Worm (Caenorhabditis elegans) whole organism, late embryonic: ENCODE data around the gene pyp-1.

Experiments used
- C08G9.2 ChIP-seq: sonication (generic microtip); optimal IDR thresholded peaks from 2 replicates; lab custom pipeline; 2016; ENCODE audit warnings: mild to moderate bottlenecking, missing genetic modification characterization, moderate library complexity, missing compliant biosample characterization
- C38D4.7 ChIP-seq: fragments of 200-800 bp; sonication (Bioruptor generic); optimal IDR thresholded peaks from 2 replicates; lab custom pipeline; 2018; ENCODE audit warnings: mild to moderate bottlenecking, missing genetic modification characterization, moderate library complexity, missing compliant biosample characterization
- F13H6.1 ChIP-seq: sonication (generic microtip); optimal IDR thresholded peaks from 2 replicates; lab custom pipeline; 2016; ENCODE audit warnings: missing genetic modification characterization, missing compliant biosample characterization
- K02D7.2 ChIP-seq: sonication (generic microtip); optimal IDR thresholded peaks from 2 replicates; lab custom pipeline; 2017; ENCODE audit warnings: mild to moderate bottlenecking, missing genetic modification characterization, missing compliant biosample characterization
- K09A11.1 ChIP-seq: sonication (generic microtip); optimal IDR thresholded peaks from 2 replicates; lab custom pipeline; 2017; ENCODE audit warnings: antibody characterized with exemption, mild to moderate bottlenecking, missing genetic modification characterization, missing compliant biosample characterization; ENCODE audit not compliant: insufficient read depth
- ahr-1 ChIP-seq: sonication (generic microtip); optimal IDR thresholded peaks from 2 replicates; lab custom pipeline; 2016; ENCODE audit warnings: missing genetic modification characterization, missing compliant biosample characterization
- ama-1 ChIP-seq: fragments of 150-350 bp; optimal IDR thresholded peaks from 2 replicates; lab custom pipeline; 2014
- ceh-14 ChIP-seq: sonication (generic microtip); optimal IDR thresholded peaks from 2 replicates; lab custom pipeline; 2016; ENCODE audit warnings: missing genotype, missing genetic modification characterization, missing compliant biosample characterization
- ceh-19 ChIP-seq: fragments of 200-800 bp; sonication (Bioruptor generic); optimal IDR thresholded peaks from 2 replicates; lab custom pipeline; 2018; ENCODE audit warnings: mild to moderate bottlenecking, missing genetic modification characterization, missing compliant biosample characterization
- ceh-31 ChIP-seq: sonication (generic microtip); optimal IDR thresholded peaks from 2 replicates; lab custom pipeline; 2016; ENCODE audit warnings: missing genetic modification characterization, missing compliant biosample characterization
- ceh-48 ChIP-seq: sonication (generic microtip); optimal IDR thresholded peaks from 2 replicates; lab custom pipeline; 2016; ENCODE audit warnings: missing genetic modification characterization, inconsistent platforms, missing compliant biosample characterization
- che-1 ChIP-seq: sonication (generic microtip); optimal IDR thresholded peaks from 2 replicates; lab custom pipeline; 2016; ENCODE audit warnings: mild to moderate bottlenecking, missing genetic modification characterization, missing compliant biosample characterization
- dmd-4 ChIP-seq: sonication (generic microtip); optimal IDR thresholded peaks from 2 replicates; lab custom pipeline; 2016; ENCODE audit warnings: borderline replicate concordance, missing genetic modification characterization, missing compliant biosample characterization
- dve-1 ChIP-seq: sonication (generic microtip); optimal IDR thresholded peaks from 2 replicates; lab custom pipeline; 2017; ENCODE audit warnings: antibody characterized with exemption, mild to moderate bottlenecking, missing genetic modification characterization, missing compliant biosample characterization
- elt-2 ChIP-seq: sonication (generic microtip); optimal IDR thresholded peaks from 2 replicates; lab custom pipeline; 2016; ENCODE audit warnings: missing genetic modification reagents, missing genetic modification characterization, missing compliant biosample characterization
- elt-4 ChIP-seq: sonication (generic microtip); optimal IDR thresholded peaks from 2 replicates; lab custom pipeline; 2016; ENCODE audit warnings: missing genetic modification characterization, missing compliant biosample characterization
- ets-4 ChIP-seq: sonication (generic microtip); optimal IDR thresholded peaks from 2 replicates; lab custom pipeline; 2016; ENCODE audit warnings: missing genetic modification characterization, missing compliant biosample characterization
- eyg-1 ChIP-seq: sonication (generic microtip); optimal IDR thresholded peaks from 2 replicates; lab custom pipeline; 2016; ENCODE audit warnings: missing genotype, missing genetic modification characterization, missing compliant biosample characterization
- gmeb-2 ChIP-seq: sonication (generic microtip); optimal IDR thresholded peaks from 2 replicates; lab custom pipeline; 2016; ENCODE audit warnings: missing genetic modification characterization, inconsistent platforms, missing compliant biosample characterization
- hlh-13 ChIP-seq: fragments of 200-800 bp; sonication (Bioruptor generic); optimal IDR thresholded peaks from 2 replicates; lab custom pipeline; 2018; ENCODE audit warnings: mild to moderate bottlenecking, missing genetic modification characterization, missing compliant biosample characterization
- hlh-6 ChIP-seq: sonication (generic microtip); optimal IDR thresholded peaks from 2 replicates; lab custom pipeline; 2016; ENCODE audit warnings: missing genotype, missing genetic modification characterization, missing compliant biosample characterization
- hlh-8 ChIP-seq: sonication (generic microtip); optimal IDR thresholded peaks from 2 replicates; lab custom pipeline; 2016; ENCODE audit warnings: missing genotype, missing genetic modification characterization, missing compliant biosample characterization
- lim-6 ChIP-seq: sonication (generic microtip); optimal IDR thresholded peaks from 2 replicates; lab custom pipeline; 2016; ENCODE audit warnings: missing genetic modification characterization, missing compliant biosample characterization
- mec-3 ChIP-seq: sonication (generic microtip); optimal IDR thresholded peaks from 2 replicates; lab custom pipeline; 2016; ENCODE audit warnings: borderline replicate concordance, missing genetic modification characterization, missing compliant biosample characterization
- nfya-1 ChIP-seq: sonication (generic microtip); optimal IDR thresholded peaks from 2 replicates; lab custom pipeline; 2017; ENCODE audit warnings: missing genetic modification characterization, mild to moderate bottlenecking, missing compliant biosample characterization, antibody characterized with exemption, moderate library complexity
- nhr-11 ChIP-seq: fragments of 150-350 bp; optimal IDR thresholded peaks from 2 replicates; lab custom pipeline; 2014; ENCODE audit warnings: missing biosample characterization, missing genetic modification characterization
- odd-2 ChIP-seq: sonication (generic microtip); optimal IDR thresholded peaks from 2 replicates; lab custom pipeline; 2017; ENCODE audit warnings: antibody characterized with exemption, mild to moderate bottlenecking, missing genetic modification characterization, missing compliant biosample characterization
- pat-9 ChIP-seq: fragments of 200-800 bp; sonication (Bioruptor generic); optimal IDR thresholded peaks from 2 replicates; lab custom pipeline; 2018; ENCODE audit warnings: mild to moderate bottlenecking, missing genetic modification characterization, moderate library complexity, missing compliant biosample characterization
- pax-1 ChIP-seq: fragments of 150-350 bp; optimal IDR thresholded peaks from 2 replicates; lab custom pipeline; 2014; ENCODE audit warnings: missing biosample characterization, missing genetic modification characterization
- pha-4 ChIP-seq: fragments of 150-350 bp; optimal IDR thresholded peaks from 2 replicates; lab custom pipeline; 2018; ENCODE audit warnings: missing biosample characterization, missing genetic modification reagents, missing genetic modification characterization
- pqm-1 ChIP-seq: sonication (generic microtip); optimal IDR thresholded peaks from 2 replicates; lab custom pipeline; 2016; ENCODE audit warnings: missing genetic modification characterization, missing compliant biosample characterization
- pros-1 ChIP-seq: fragments of 150-350 bp; optimal IDR thresholded peaks from 2 replicates; lab custom pipeline; 2014; ENCODE audit warnings: missing biosample characterization, missing genetic modification reagents, missing genetic modification characterization
- ref-2 ChIP-seq: sonication (generic microtip); optimal IDR thresholded peaks from 2 replicates; lab custom pipeline; 2016; ENCODE audit warnings: missing genetic modification characterization, missing compliant biosample characterization
- rnt-1 ChIP-seq: sonication (generic microtip); optimal IDR thresholded peaks from 2 replicates; lab custom pipeline; 2016; ENCODE audit warnings: missing genetic modification characterization, missing compliant biosample characterization
- sdc-2 ChIP-seq: sonication (generic microtip); optimal IDR thresholded peaks from 2 replicates; lab custom pipeline; 2016; ENCODE audit warnings: missing genotype, missing genetic modification characterization, missing compliant biosample characterization
- tbx-7 ChIP-seq: sonication (generic microtip); optimal IDR thresholded peaks from 2 replicates; lab custom pipeline; 2016; ENCODE audit warnings: missing genotype, missing genetic modification characterization, missing compliant biosample characterization
- unc-42 ChIP-seq: sonication (generic microtip); optimal IDR thresholded peaks from 2 replicates; lab custom pipeline; 2016; ENCODE audit warnings: missing genotype, missing genetic modification characterization, missing compliant biosample characterization
- unc-86 ChIP-seq: sonication (generic microtip); optimal IDR thresholded peaks from 2 replicates; lab custom pipeline; 2016; ENCODE audit warnings: missing genetic modification characterization, missing compliant biosample characterization
- zip-5 ChIP-seq: sonication (generic microtip); optimal IDR thresholded peaks from 2 replicates; lab custom pipeline; 2016; ENCODE audit warnings: missing genetic modification characterization, missing compliant biosample characterization

The pyp-1 gene

DNA sequence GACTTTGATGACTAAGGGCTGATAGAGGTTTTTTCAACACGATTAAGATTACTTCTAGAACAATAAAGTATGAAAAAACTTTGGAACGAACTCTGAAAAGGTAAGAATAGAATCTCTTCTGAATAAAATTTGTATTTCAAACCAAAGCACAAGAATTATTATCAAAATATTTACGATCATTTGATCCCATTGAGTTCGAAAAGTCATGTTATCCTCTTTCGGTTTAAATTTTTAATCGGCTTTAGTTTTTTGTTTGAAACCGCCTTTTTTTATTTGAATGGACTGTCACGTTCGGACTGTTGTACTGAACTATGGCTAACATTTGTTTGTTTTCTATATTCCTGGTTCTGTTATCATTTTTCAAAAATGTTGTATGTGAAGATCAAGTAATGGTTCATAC, 24.3 kb downstream of the pyp-1 start, which contains the start of gene C47E12.9:
Gene C47E12.9 (plus strand): TSS at position 301 of the 400 bp plus-strand sequence.
- no peak for TF ChIP-seq ceh-31
- TF ChIP-seq pha-4 (tag; lab: Kevin White, UChicago): no peak
- no peak for TF ChIP-seq ama-1 (lab: Kevin White, UChicago)
- TF ChIP-seq eyg-1 (tag; lab: Kevin White, UChicago): no peak
- no peak for TF ChIP-seq dve-1 (tag; lab: Kevin White, UChicago)
- no peak for TF ChIP-seq C08G9.2 (tag; lab: Kevin White, UChicago)
- TF ChIP-seq ceh-48 (tag; lab: Kevin White, UChicago): no peak
- no peak for TF ChIP-seq lim-6 (tag; lab: Kevin White, UChicago)
- no peak for TF ChIP-seq nhr-11 (tag; lab: Kevin White, UChicago)
- no peak for TF ChIP-seq F13H6.1 (tag; lab: Kevin White, UChicago)
- no peak for TF ChIP-seq unc-86 (tag; lab: Kevin White, UChicago)

DNA sequence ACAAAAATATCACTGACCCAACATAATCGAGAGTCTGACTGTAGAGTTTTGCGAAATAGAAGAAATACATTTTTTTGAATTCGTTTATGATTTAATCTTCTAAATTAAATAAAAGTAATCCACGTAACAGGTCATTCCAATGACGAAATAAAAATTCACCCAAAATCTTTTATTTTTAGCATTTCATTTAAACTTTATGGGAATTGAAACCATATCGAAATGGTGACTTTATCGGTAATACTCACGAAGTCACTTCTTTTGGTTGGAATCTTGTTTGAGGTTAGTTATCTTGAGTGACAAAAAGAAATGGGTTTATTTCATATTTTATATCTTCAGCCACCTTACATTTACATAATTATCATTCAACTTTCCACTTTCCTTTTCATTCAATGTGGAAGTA, 26.1 kb downstream of the pyp-1 start, which contains the start of the genes C47E12.12 and C47E12.10:
Gene C47E12.12 (minus strand): TSS at position 101 of the 400 bp plus-strand sequence.
Gene C47E12.10 (plus strand): TSS at position 172 of the 400 bp plus-strand sequence.
- TF ChIP-seq odd-2 (tag; lab: Kevin White, UChicago): no peak
- no peak for TF ChIP-seq nhr-11 (tag; lab: Kevin White, UChicago)
- no peak for TF ChIP-seq ets-4
- no peak for TF ChIP-seq ama-1 (lab: Kevin White, UChicago)
- no peak for TF ChIP-seq unc-86 (tag; lab: Kevin White, UChicago)
- no peak for TF ChIP-seq dmd-4 (tag; lab: Kevin White, UChicago)
- TF ChIP-seq che-1 (tag; lab: Kevin White, UChicago): no peak
- no peak for TF ChIP-seq C38D4.7 (GFP tag; lab: Kevin White, UChicago)

DNA sequence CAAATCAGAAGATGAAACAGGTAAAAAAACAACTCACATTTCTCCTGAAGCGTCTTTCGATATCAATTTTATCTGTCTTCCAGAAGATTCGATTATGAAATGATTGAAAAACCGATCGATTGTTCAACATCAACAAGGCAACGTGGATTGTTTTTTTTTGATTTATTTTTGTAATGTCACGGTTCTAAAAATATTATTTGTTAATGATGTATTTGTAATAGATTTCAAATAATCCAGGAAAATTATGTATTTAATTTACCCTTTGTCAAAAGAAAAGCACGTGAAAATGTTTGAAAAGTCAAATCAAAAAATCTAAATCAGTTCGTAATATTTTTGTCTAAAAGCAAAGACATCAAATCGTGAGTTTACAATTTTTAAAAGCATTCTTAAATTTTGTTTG, 29.6 kb downstream of the pyp-1 start, which contains the start of the genes kin-5 and C47E12.11:
Gene kin-5 (minus strand): TSS at position 101 of the 400 bp plus-strand sequence.
Gene C47E12.11 (plus strand): TSS at position 320 of the 400 bp plus-strand sequence.
- no peak for TF ChIP-seq unc-42
- no peak for TF ChIP-seq lim-6 (tag; lab: Kevin White, UChicago)
- no peak for TF ChIP-seq gmeb-2 (tag; lab: Kevin White, UChicago)
- no peak for TF ChIP-seq hlh-6 (tag; lab: Kevin White, UChicago)
- TF ChIP-seq ceh-19 (GFP tag; lab: Kevin White, UChicago): no peak
- TF ChIP-seq zip-5: no peak
- no peak for TF ChIP-seq hlh-13 (GFP tag; lab: Kevin White, UChicago)
- no peak for TF ChIP-seq tbx-7 (tag; lab: Kevin White, UChicago)
- no peak for TF ChIP-seq elt-2 (tag; lab: Kevin White, UChicago)
- no peak for TF ChIP-seq che-1 (tag; lab: Kevin White, UChicago)
- TF ChIP-seq nhr-11 (tag; lab: Kevin White, UChicago): no peak
- no peak for TF ChIP-seq pros-1 (tag; lab: Kevin White, UChicago)
- no peak for TF ChIP-seq ref-2
- no peak for TF ChIP-seq pax-1 (tag; lab: Kevin White, UChicago)
- no peak for TF ChIP-seq K09A11.1 (tag; lab: Kevin White, UChicago)
- TF ChIP-seq ahr-1 (tag; lab: Kevin White, UChicago): no peak
- TF ChIP-seq nfya-1 (tag; lab: Kevin White, UChicago): no peak
- TF ChIP-seq mec-3 (tag; lab: Kevin White, UChicago): no peak
- TF ChIP-seq, all 69 proteins: peak for 0

DNA sequence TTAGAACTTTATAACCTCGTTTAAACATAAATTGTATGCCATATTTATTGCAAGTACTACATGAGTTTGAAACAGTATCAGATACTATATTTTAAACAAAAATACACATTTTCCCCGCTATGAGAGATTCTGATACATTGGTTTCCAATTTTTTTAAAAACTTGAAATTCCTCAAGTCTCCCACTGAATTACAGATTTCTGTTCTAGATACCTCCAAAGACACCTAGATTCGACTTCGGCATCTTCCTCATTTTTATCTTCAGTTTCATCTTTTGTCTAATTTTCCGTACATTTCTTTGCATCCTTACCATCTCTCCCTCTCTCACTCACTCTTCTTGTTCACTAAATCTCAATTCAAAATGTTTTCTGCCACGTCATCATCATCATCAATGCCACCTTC, 34.8 kb downstream of the pyp-1 start, which contains the start of gene T13H10.2:
Gene T13H10.2 (plus strand): TSS at position 301 of the 400 bp plus-strand sequence.
- TF ChIP-seq ceh-48 (tag; lab: Kevin White, UChicago): no peak
- no peak for TF ChIP-seq pat-9
- no peak for TF ChIP-seq rnt-1 (tag; lab: Kevin White, UChicago)
- no peak for TF ChIP-seq ceh-14
- no peak for TF ChIP-seq F13H6.1 (tag; lab: Kevin White, UChicago)
- TF ChIP-seq elt-4: no peak
- TF ChIP-seq sdc-2 (tag; lab: Kevin White, UChicago): no peak
- TF ChIP-seq ets-4: no peak
- no peak for TF ChIP-seq pqm-1 (tag; lab: Kevin White, UChicago)
- TF ChIP-seq K02D7.2 (tag; lab: Kevin White, UChicago): no peak
- TF ChIP-seq ceh-19 (GFP tag; lab: Kevin White, UChicago): no peak
- TF ChIP-seq pha-4 (tag; lab: Kevin White, UChicago): no peak
- TF ChIP-seq hlh-8: no peak
